Worm (Caenorhabditis elegans) whole organism, late embryonic: ENCODE data around the gene srbc-42.

Experiments
- ceh-30 ChIP-seq: fragments of 150-350 bp; optimal IDR thresholded peaks from 2 replicates; lab custom pipeline; 2014; ENCODE audit warnings: missing biosample characterization, missing genetic modification characterization
- hlh-15 ChIP-seq: sonication (generic microtip); optimal IDR thresholded peaks from 2 replicates; lab custom pipeline; 2016; ENCODE audit warnings: missing genetic modification characterization, missing compliant biosample characterization
- nhr-11 ChIP-seq: fragments of 150-350 bp; optimal IDR thresholded peaks from 2 replicates; lab custom pipeline; 2014; ENCODE audit warnings: missing biosample characterization, missing genetic modification characterization
- sox-2 ChIP-seq: fragments of 200-800 bp; sonication (Bioruptor generic); IDR thresholded peaks from 2 replicates; pipeline ENCODE4 v1.3.6; 2022; ENCODE audit warnings: missing genetic modification reagents, missing genetic modification characterization, missing compliant biosample characterization
- zip-5 ChIP-seq: sonication (generic microtip); optimal IDR thresholded peaks from 2 replicates; lab custom pipeline; 2016; ENCODE audit warnings: missing genetic modification characterization, missing compliant biosample characterization

DNA sequence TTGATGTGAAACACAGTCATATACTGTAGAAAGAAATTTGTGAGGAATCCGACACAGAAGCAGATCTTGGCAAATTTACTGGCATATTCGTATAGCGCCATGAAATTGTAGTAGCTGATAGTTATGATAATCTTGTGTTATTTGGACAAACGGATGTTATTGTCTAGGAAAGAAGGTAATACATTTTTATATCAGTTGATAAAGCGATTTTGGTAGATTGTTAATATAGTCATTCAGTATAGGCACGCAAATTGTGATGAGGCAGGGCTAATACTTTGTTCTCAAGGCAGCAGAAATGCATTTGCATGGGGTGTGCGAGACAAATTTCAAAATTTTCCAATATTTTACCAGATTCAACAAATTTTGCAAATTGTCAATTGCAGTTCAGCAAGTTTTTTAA lies 45.0 kb downstream of the srbc-42 start, which contains the start of gene str-52:
- no peak for TF ChIP-seq sox-2
- no peak for TF ChIP-seq hlh-15 (tag; lab: Kevin White, UChicago)
- TF ChIP-seq nhr-11 (tag; lab: Kevin White, UChicago) = no peak
- no peak for TF ChIP-seq zip-5
- no peak for TF ChIP-seq ceh-30 (tag; lab: Kevin White, UChicago)
